Worm (Caenorhabditis elegans): ENCODE measurements around the gene T22B7.22.

T22B7.22 gene

ce11 chrX:5628432-5628977, 31.3 kb upstream of the T22B7.22 start:
- no peak for TF ChIP-seq sdc-2 (tag; optimal IDR thresholded peaks at IDR 0.05)
- TF ChIP-seq ceh-9 (tag; optimal IDR thresholded peaks at IDR 0.05) = no peak
- no peak for TF ChIP-seq ceh-34 (tag; optimal IDR thresholded peaks at IDR 0.05)
- no peak for TF ChIP-seq ttx-3 (tag; optimal IDR thresholded peaks at IDR 0.05)
- TF ChIP-seq ceh-2 (tag; optimal IDR thresholded peaks at IDR 0.05) = no peak
- TF ChIP-seq ceh-18 (tag; optimal IDR thresholded peaks at IDR 0.05) = no peak
- no peak for TF ChIP-seq ceh-22 (tag; optimal IDR thresholded peaks at IDR 0.05)
- no peak for TF ChIP-seq ceh-48 (tag; optimal IDR thresholded peaks at IDR 0.05)
- TF ChIP-seq ceh-31 (tag; optimal IDR thresholded peaks at IDR 0.05) = no peak
- no peak for TF ChIP-seq pha-4 (tag; optimal IDR thresholded peaks at IDR 0.05)
- no peak for TF ChIP-seq pros-1 (tag; optimal IDR thresholded peaks at IDR 0.05)
- no peak for TF ChIP-seq unc-42 (tag; optimal IDR thresholded peaks at IDR 0.05)

ce11 chrX:5629941-5630340, 29.8 kb upstream of the T22B7.22 start, which contains the start of gene argn-1:
TSS of gene argn-1 (plus strand) at chrX:5630023.
- TF ChIP-seq T23F11.4 (GFP tag; optimal IDR thresholded peaks at IDR 0.05) (no peak), ceh-18 (tag; optimal IDR thresholded peaks at IDR 0.05) (no peak), hlh-30 (tag; optimal IDR thresholded peaks at IDR 0.05; ENCODE audit: insufficient read depth) (peak; percentile 9), hlh-6 (tag; optimal IDR thresholded peaks at IDR 0.05) (no peak)

DNA sequence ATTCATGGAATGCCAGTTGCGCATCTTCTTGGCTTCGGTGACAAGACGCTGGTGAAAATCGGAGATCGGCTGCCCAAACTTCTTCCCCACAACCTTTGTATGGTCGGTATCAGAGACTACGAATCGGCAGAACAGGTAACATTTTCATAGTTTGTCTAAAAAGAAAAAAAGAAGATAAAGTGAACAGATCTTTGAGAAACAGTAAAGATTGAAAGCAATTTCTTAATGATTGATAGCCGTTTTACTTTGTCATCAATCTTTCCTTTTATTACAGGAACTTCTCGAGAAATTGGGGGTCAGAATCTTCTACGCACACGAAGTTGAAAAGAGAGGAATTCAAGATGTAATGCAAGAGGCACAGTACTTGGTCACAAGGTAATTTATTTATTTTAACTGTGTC, 28.8 kb upstream of the T22B7.22 start:
- TF ChIP-seq pha-2 (tag; optimal IDR thresholded peaks at IDR 0.05) (no peak), mec-3 (tag; optimal IDR thresholded peaks at IDR 0.05; ENCODE audit: borderline replicate concordance) (no peak), syd-9 (tag; optimal IDR thresholded peaks at IDR 0.05) (no peak), ceh-6 (GFP tag; optimal IDR thresholded peaks at IDR 0.05) (no peak), pros-1 (tag; optimal IDR thresholded peaks at IDR 0.05) (no peak), lim-6 (tag; optimal IDR thresholded peaks at IDR 0.05) (no peak)

DNA sequence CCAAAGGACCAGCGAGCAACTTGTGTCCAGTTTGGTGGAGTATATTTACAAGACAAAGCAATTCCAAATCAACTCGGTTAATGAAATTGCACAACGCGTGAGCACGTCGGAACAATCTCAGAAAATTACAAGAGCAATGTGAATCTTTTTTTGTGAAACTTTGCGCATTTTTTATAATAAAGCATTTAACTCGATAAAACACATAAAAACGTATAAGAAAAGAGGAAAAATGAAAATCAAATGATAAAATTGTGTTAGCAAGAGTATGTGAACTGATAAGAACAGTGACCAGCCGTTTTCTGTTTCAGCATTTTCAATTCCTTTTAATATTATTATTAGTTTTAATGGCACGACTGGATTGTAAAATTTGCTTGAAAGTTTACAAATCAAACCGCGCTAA, 28.1 kb upstream of the T22B7.22 start, which contains the start of gene T22B7.8:
Gene T22B7.8, plus strand, starts transcription at position 301 of the 400 bp plus-strand sequence.
- TF ChIP-seq ceh-24 (tag; optimal IDR thresholded peaks at IDR 0.05) (no peak), pqm-1 (tag; optimal IDR thresholded peaks at IDR 0.05) (no peak), ceh-22 (tag; optimal IDR thresholded peaks at IDR 0.05) (no peak), unc-42 (tag; optimal IDR thresholded peaks at IDR 0.05) (no peak), pros-1 (tag; optimal IDR thresholded peaks at IDR 0.05) (no peak), npax-4 (tag; optimal IDR thresholded peaks at IDR 0.05) (no peak), ceh-19 (GFP tag; optimal IDR thresholded peaks at IDR 0.05) (no peak)

ce11 chrX:5639562-5639961, 20.2 kb upstream of the T22B7.22 start:
- no peak for TF ChIP-seq T23F11.4 (GFP tag; optimal IDR thresholded peaks at IDR 0.05)
- no peak for TF ChIP-seq che-1 (tag; optimal IDR thresholded peaks at IDR 0.05)
- TF ChIP-seq fkh-10 (GFP tag; optimal IDR thresholded peaks at IDR 0.05) = no peak
- no peak for TF ChIP-seq ceh-6 (GFP tag; optimal IDR thresholded peaks at IDR 0.05)
- no peak for TF ChIP-seq pat-9 (tag; optimal IDR thresholded peaks at IDR 0.05)
- TF ChIP-seq hlh-8 (tag; optimal IDR thresholded peaks at IDR 0.05) = no peak
- TF ChIP-seq unc-86 (tag; optimal IDR thresholded peaks at IDR 0.05) = no peak
- no peak for TF ChIP-seq hlh-15 (tag; optimal IDR thresholded peaks at IDR 0.05)
- no peak for TF ChIP-seq tbx-2 (tag; optimal IDR thresholded peaks at IDR 0.05)
- no peak for TF ChIP-seq hlh-13 (GFP tag; optimal IDR thresholded peaks at IDR 0.05)
- TF ChIP-seq ets-4 (tag; optimal IDR thresholded peaks at IDR 0.05) = no peak
- TF ChIP-seq ceh-19 (GFP tag; optimal IDR thresholded peaks at IDR 0.05) = no peak
- TF ChIP-seq gmeb-2 (tag; optimal IDR thresholded peaks at IDR 0.05) = no peak
- no peak for TF ChIP-seq ceh-48 (tag; optimal IDR thresholded peaks at IDR 0.05)
- TF ChIP-seq ttx-3 (tag; optimal IDR thresholded peaks at IDR 0.05) = no peak
- TF ChIP-seq ceh-9 (tag; optimal IDR thresholded peaks at IDR 0.05) = no peak
- no peak for TF ChIP-seq ceh-30 (tag; optimal IDR thresholded peaks at IDR 0.05)
